Worm (Caenorhabditis elegans) whole organism, L1 larva: ENCODE results near the gene rpn-12.

Experiments
- C04F5.9 ChIP-seq: sonication (generic microtip); optimal IDR thresholded peaks from 2 replicates; lab custom pipeline; 2016; ENCODE audit warnings: missing genetic modification characterization, missing compliant biosample characterization
- C16A3.4 ChIP-seq: fragments of 150-350 bp; optimal IDR thresholded peaks from 2 replicates; lab custom pipeline; 2014; ENCODE audit warnings: missing biosample characterization, missing genetic modification characterization
- F16B12.6 ChIP-seq: fragments of 150-350 bp; optimal IDR thresholded peaks from 2 replicates; lab custom pipeline; 2014; ENCODE audit warnings: missing biosample characterization, missing genetic modification characterization
- Y116A8C.19 ChIP-seq: sonication (generic microtip); optimal IDR thresholded peaks from 2 replicates; lab custom pipeline; 2016; ENCODE audit warnings: missing compliant biosample characterization, missing genetic modification characterization, borderline replicate concordance
- aha-1 ChIP-seq: fragments of 150-350 bp; optimal IDR thresholded peaks from 2 replicates; lab custom pipeline; 2014; ENCODE audit warnings: missing biosample characterization, missing genetic modification characterization
- blmp-1 ChIP-seq: fragments of 150-350 bp; optimal IDR thresholded peaks from 2 replicates; lab custom pipeline; 2014; ENCODE audit warnings: missing biosample characterization, missing genetic modification characterization
- ceh-82 ChIP-seq, 3 experiments: fragments of 150-350 bp in 1 of 3; sonication (generic microtip) in 2 of 3; optimal IDR thresholded peaks; 2 replicates each; lab custom pipeline; 2014 to 2017; ENCODE audit warnings: missing biosample characterization in 3 of 3, missing genetic modification characterization in 3 of 3
- ces-1 ChIP-seq: fragments of 150-350 bp; optimal IDR thresholded peaks from 2 replicates; lab custom pipeline; 2014; ENCODE audit warnings: missing biosample characterization, missing genetic modification reagents, missing genetic modification characterization
- dpl-1 ChIP-seq, 3 experiments: fragments of 150-350 bp in 2 of 3; sonication (generic microtip) in 1 of 3; optimal IDR thresholded peaks; 2 replicates each; lab custom pipeline; 2014 to 2017; ENCODE audit warnings: missing biosample characterization in 3 of 3, missing genetic modification characterization in 3 of 3, missing genetic modification reagents in 3 of 3
- dsc-1 ChIP-seq: sonication (generic microtip); optimal IDR thresholded peaks from 2 replicates; lab custom pipeline; 2016; ENCODE audit warnings: mild to moderate bottlenecking, missing genetic modification characterization, missing compliant biosample characterization
- efl-1 ChIP-seq, 4 experiments: fragments of 150-350 bp; optimal IDR thresholded peaks in 3 of 4; peaks in 1 of 4; 1 replicate in 1 of 4; 2 replicates in 3 of 4; lab custom pipeline; 2014; ENCODE audit warnings: missing biosample characterization in 2 of 4, missing genetic modification characterization in 2 of 4, missing genetic modification reagents in 2 of 4
- egl-13 ChIP-seq: sonication (generic microtip); optimal IDR thresholded peaks from 2 replicates; lab custom pipeline; 2016; ENCODE audit warnings: missing genotype, missing genetic modification reagents, missing genetic modification characterization, missing compliant biosample characterization
- egl-27 ChIP-seq, 2 experiments: fragments of 150-350 bp in 1 of 2; sonication (generic microtip); optimal IDR thresholded peaks; 3 replicates each; lab custom pipeline; 2017 to 2018; ENCODE audit warnings: missing biosample characterization in 2 of 2, missing genetic modification characterization in 2 of 2, missing genetic modification reagents in 2 of 2
- elt-2 ChIP-seq: sonication (generic microtip); optimal IDR thresholded peaks from 2 replicates; lab custom pipeline; 2016; ENCODE audit warnings: missing genetic modification characterization, mild to moderate bottlenecking, inconsistent platforms, missing compliant biosample characterization, missing genetic modification reagents
- elt-3 ChIP-seq, 6 experiments: fragments of 150-350 bp in 1 of 6; sonication (generic microtip); optimal IDR thresholded peaks; 2 replicates each; lab custom pipeline; 2017 to 2018; ENCODE audit warnings: missing biosample characterization in 6 of 6, missing genetic modification characterization in 6 of 6, inconsistent platforms in 1 of 6
- ets-5 ChIP-seq: fragments of 200-800 bp; sonication (Bioruptor generic); IDR thresholded peaks from 2 replicates; pipeline ENCODE4 v1.3.6; 2022; ENCODE audit warnings: missing genetic modification characterization, missing compliant biosample characterization
- fkh-8 ChIP-seq: sonication (generic microtip); optimal IDR thresholded peaks from 2 replicates; lab custom pipeline; 2016; ENCODE audit warnings: mild to moderate bottlenecking, missing genetic modification characterization, missing compliant biosample characterization
- hlh-17 ChIP-seq: fragments of 200-800 bp; sonication (Bioruptor generic); optimal IDR thresholded peaks from 2 replicates; lab custom pipeline; 2018; ENCODE audit warnings: missing genetic modification characterization, mild to moderate bottlenecking, missing compliant biosample characterization, moderate library complexity, borderline replicate concordance
- lin-13 ChIP-seq: fragments of 150-350 bp; optimal IDR thresholded peaks from 2 replicates; lab custom pipeline; 2014; ENCODE audit warnings: missing biosample characterization, missing genetic modification reagents, missing genetic modification characterization
- lin-14 ChIP-seq: fragments of 200-800 bp; sonication (Bioruptor generic); optimal IDR thresholded peaks from 2 replicates; lab custom pipeline; 2018; ENCODE audit warnings: mild to moderate bottlenecking, missing genetic modification characterization, moderate library complexity, missing compliant biosample characterization
- lin-15B ChIP-seq: fragments of 150-350 bp; sonication (generic microtip); optimal IDR thresholded peaks from 3 replicates; lab custom pipeline; 2014; ENCODE audit warnings: missing biosample characterization, missing genetic modification characterization
- lin-35 ChIP-seq, 2 experiments: fragments of 150-350 bp; optimal IDR thresholded peaks; 2 replicates each; lab custom pipeline; 2014; ENCODE audit warnings: missing biosample characterization in 2 of 2, missing genetic modification characterization in 2 of 2, missing genetic modification reagents in 2 of 2
- lin-39 ChIP-seq: fragments of 150-350 bp; optimal IDR thresholded peaks from 2 replicates; lab custom pipeline; 2014; ENCODE audit warnings: missing biosample characterization, missing genetic modification reagents, missing genetic modification characterization
- lsy-2 ChIP-seq, 2 experiments: fragments of 150-350 bp; optimal IDR thresholded peaks; 2 replicates each; lab custom pipeline; 2014; ENCODE audit warnings: missing biosample characterization in 2 of 2, missing genetic modification characterization in 2 of 2
- mep-1 ChIP-seq: fragments of 150-350 bp; optimal IDR thresholded peaks from 2 replicates; lab custom pipeline; 2014; ENCODE audit warnings: missing biosample characterization, missing genetic modification characterization
- nhr-11 ChIP-seq: fragments of 150-350 bp; optimal IDR thresholded peaks from 2 replicates; lab custom pipeline; 2014; ENCODE audit warnings: missing biosample characterization, missing genetic modification characterization
- nhr-19 ChIP-seq: fragments of 200-800 bp; sonication (Bioruptor generic); conservative IDR thresholded peaks from 2 replicates; pipeline ENCODE4 v1.3.6; 2022; ENCODE audit warnings: missing genetic modification characterization, missing compliant biosample characterization
- nhr-20 ChIP-seq: sonication (generic microtip); optimal IDR thresholded peaks from 2 replicates; lab custom pipeline; 2016; ENCODE audit warnings: mild to moderate bottlenecking, missing genetic modification characterization, missing compliant biosample characterization
- nhr-237 ChIP-seq: fragments of 150-350 bp; optimal IDR thresholded peaks from 2 replicates; lab custom pipeline; 2014; ENCODE audit warnings: missing biosample characterization, missing genetic modification characterization
- nhr-28 ChIP-seq: fragments of 150-350 bp; optimal IDR thresholded peaks from 2 replicates; lab custom pipeline; 2014; ENCODE audit warnings: missing biosample characterization, missing genetic modification characterization
- nhr-47 ChIP-seq: sonication (generic microtip); optimal IDR thresholded peaks from 2 replicates; lab custom pipeline; 2016; ENCODE audit warnings: mild to moderate bottlenecking, missing genetic modification characterization, moderate library complexity, missing compliant biosample characterization
- nhr-71 ChIP-seq: sonication (generic microtip); optimal IDR thresholded peaks from 2 replicates; lab custom pipeline; 2016; ENCODE audit warnings: mild to moderate bottlenecking, missing genetic modification characterization, moderate library complexity, missing compliant biosample characterization
- nhr-84 ChIP-seq: sonication (generic microtip); optimal IDR thresholded peaks from 2 replicates; lab custom pipeline; 2017; ENCODE audit warnings: missing biosample characterization, missing genetic modification characterization
- nhr-90 ChIP-seq: sonication (generic microtip); optimal IDR thresholded peaks from 2 replicates; lab custom pipeline; 2016; ENCODE audit warnings: mild to moderate bottlenecking, missing genetic modification characterization, missing compliant biosample characterization; ENCODE audit not compliant: poor library complexity
- pag-3 ChIP-seq: sonication (generic microtip); optimal IDR thresholded peaks from 2 replicates; lab custom pipeline; 2017; ENCODE audit warnings: missing genetic modification characterization, mild to moderate bottlenecking, missing compliant biosample characterization, antibody characterized with exemption, borderline replicate concordance; ENCODE audit not compliant: insufficient read depth
- pax-3 ChIP-seq: fragments of 200-800 bp; sonication (Bioruptor generic); optimal IDR thresholded peaks from 2 replicates; lab custom pipeline; 2018; ENCODE audit warnings: mild to moderate bottlenecking, missing genetic modification characterization, moderate library complexity, missing compliant biosample characterization
- rnt-1 ChIP-seq: sonication (generic microtip); optimal IDR thresholded peaks from 2 replicates; lab custom pipeline; 2016; ENCODE audit warnings: mild to moderate bottlenecking, missing genetic modification characterization, moderate library complexity, missing compliant biosample characterization
- skn-1 ChIP-seq: fragments of 150-350 bp; optimal IDR thresholded peaks from 2 replicates; lab custom pipeline; 2014; ENCODE audit warnings: missing biosample characterization, missing genetic modification characterization
- snu-23 ChIP-seq: sonication (generic microtip); optimal IDR thresholded peaks from 2 replicates; lab custom pipeline; 2016; ENCODE audit warnings: missing genetic modification characterization, missing compliant biosample characterization
- sup-37 ChIP-seq: fragments of 200-800 bp; sonication (Bioruptor generic); optimal IDR thresholded peaks from 2 replicates; lab custom pipeline; 2018; ENCODE audit warnings: mild to moderate bottlenecking, missing genetic modification characterization, missing compliant biosample characterization
- swsn-7 ChIP-seq: sonication (generic microtip); optimal IDR thresholded peaks from 2 replicates; lab custom pipeline; 2016; ENCODE audit warnings: missing genetic modification characterization, missing compliant biosample characterization
- tlp-1 ChIP-seq: fragments of 150-350 bp; optimal IDR thresholded peaks from 2 replicates; lab custom pipeline; 2014; ENCODE audit warnings: missing biosample characterization, missing genetic modification characterization
- unc-130 ChIP-seq: fragments of 150-350 bp; optimal IDR thresholded peaks from 2 replicates; lab custom pipeline; 2017; ENCODE audit warnings: missing biosample characterization, missing genetic modification characterization, inconsistent platforms
- unc-62 ChIP-seq: fragments of 150-350 bp; optimal IDR thresholded peaks from 2 replicates; lab custom pipeline; 2014; ENCODE audit warnings: missing biosample characterization, missing genetic modification reagents, missing genetic modification characterization
- unc-86 ChIP-seq: sonication (generic microtip); optimal IDR thresholded peaks from 2 replicates; lab custom pipeline; 2016; ENCODE audit warnings: missing genetic modification characterization, missing compliant biosample characterization
- unc-98 ChIP-seq: fragments of 200-800 bp; sonication (Bioruptor generic); IDR thresholded peaks from 2 replicates; pipeline ENCODE4 v1.3.6; 2022; ENCODE audit warnings: missing genetic modification characterization, missing compliant biosample characterization
- xbp-1 ChIP-seq: sonication (generic microtip); optimal IDR thresholded peaks from 2 replicates; lab custom pipeline; 2016; ENCODE audit warnings: missing genetic modification characterization, missing compliant biosample characterization
- ztf-4 ChIP-seq: fragments of 150-350 bp; optimal IDR thresholded peaks from 2 replicates; lab custom pipeline; 2014; ENCODE audit warnings: missing biosample characterization, missing genetic modification characterization

rpn-12 gene

DNA sequence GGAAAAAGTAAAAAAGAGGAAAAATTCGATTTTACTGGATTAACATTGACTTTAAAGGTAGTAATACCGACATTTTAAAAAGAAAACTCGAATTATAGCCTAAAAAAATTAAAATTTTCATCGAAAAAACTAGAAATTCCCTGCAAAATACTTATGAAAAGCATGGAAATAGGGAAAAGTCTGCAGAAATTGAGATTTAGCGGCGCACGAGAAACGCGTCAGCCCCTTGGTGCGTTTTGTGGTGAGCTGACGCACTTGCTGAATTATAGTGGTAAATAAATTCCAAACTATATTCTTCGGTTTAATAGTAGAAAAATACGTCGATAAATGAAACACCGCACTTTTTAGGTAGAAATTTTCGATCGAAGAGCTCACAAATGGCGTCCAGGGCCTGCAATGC, 41.5 kb downstream of the rpn-12 start:
- TF ChIP-seq lin-13 (GFP tag; lab: Kevin White, UChicago): peak; percentile 27
- peak; percentile 24 for TF ChIP-seq nhr-71 (tag; lab: Kevin White, UChicago)
- TF ChIP-seq nhr-28 (tag; lab: Kevin White, UChicago): no peak
- no peak for TF ChIP-seq nhr-11 (tag; lab: Kevin White, UChicago)
- peak; percentile 53 for TF ChIP-seq C16A3.4 (tag; lab: Kevin White, UChicago)
- peak; percentile 31 to 69 (median 62) for TF ChIP-seq dpl-1 (GFP tag; optimal IDR thresholded peaks at IDR 0.05; lab: Kevin White, UChicago)
- peak; percentile 2 for TF ChIP-seq swsn-7 (tag; lab: Kevin White, UChicago)
- TF ChIP-seq nhr-90 (tag; lab: Kevin White, UChicago): no peak
- TF ChIP-seq hlh-17: no peak
- TF ChIP-seq unc-98: no peak
- no peak for TF ChIP-seq Y116A8C.19 (tag; lab: Kevin White, UChicago)
- no peak for TF ChIP-seq nhr-237 (tag; lab: Kevin White, UChicago)
- peak; percentile 56 for TF ChIP-seq fkh-8
- no peak for TF ChIP-seq pag-3 (tag; lab: Kevin White, UChicago)
- no peak for TF ChIP-seq dsc-1 (tag; lab: Kevin White, UChicago)
- TF ChIP-seq xbp-1 (tag; lab: Kevin White, UChicago): peak; percentile 4
- peak; percentile 58 for TF ChIP-seq nhr-20 (tag; lab: Kevin White, UChicago)
- TF ChIP-seq ces-1 (GFP tag; lab: Kevin White, UChicago): no peak
- TF ChIP-seq unc-62 (GFP tag; lab: Kevin White, UChicago): no peak
- TF ChIP-seq nhr-84 (tag; lab: Kevin White, UChicago): no peak
- no peak for TF ChIP-seq unc-86 (tag; lab: Kevin White, UChicago)
- peak; percentile 32 for TF ChIP-seq mep-1 (tag; lab: Kevin White, UChicago)
- no peak for TF ChIP-seq tlp-1 (tag; lab: Kevin White, UChicago)
- no peak for TF ChIP-seq sup-37
- TF ChIP-seq pax-3 (tag; lab: Kevin White, UChicago): no peak
- TF ChIP-seq C04F5.9: peak; percentile 3
- TF ChIP-seq ztf-4 (tag; lab: Kevin White, UChicago): no peak
- peak; percentile 40 to 67 for TF ChIP-seq lsy-2 (tag; optimal IDR thresholded peaks at IDR 0.05; lab: Kevin White, UChicago)
- no peak for TF ChIP-seq elt-2
- TF ChIP-seq unc-130 (tag; lab: Kevin White, UChicago): peak; percentile 18
- TF ChIP-seq rnt-1: peak; percentile 51
- peak; percentile 27 to 57 for TF ChIP-seq efl-1 (optimal IDR thresholded peaks at IDR 0.05; lab: Kevin White, UChicago)
- peak; percentile 46 to 94 for TF ChIP-seq efl-1 (GFP tag; optimal IDR thresholded peaks at IDR 0.05 in 1 of 2; lab: Kevin White, UChicago)
- peak; percentile 42 for TF ChIP-seq skn-1 (tag; lab: Kevin White, UChicago)
- TF ChIP-seq egl-27 (tag; optimal IDR thresholded peaks at IDR 0.05; lab: Kevin White, UChicago): no peak
- TF ChIP-seq lin-14 (GFP tag; lab: Kevin White, UChicago): no peak
- no peak for TF ChIP-seq ets-5 (GFP tag; lab: Robert Waterston, UW)
- TF ChIP-seq snu-23: peak; percentile 53
- no peak for TF ChIP-seq egl-13 (tag; lab: Kevin White, UChicago)
- no peak for TF ChIP-seq aha-1 (tag; lab: Kevin White, UChicago)
- TF ChIP-seq ceh-82 (tag; optimal IDR thresholded peaks at IDR 0.05; lab: Kevin White, UChicago): peak in 1 of 3 experiments; percentile 35
- peak in 1 of 6 experiments; percentile 22 for TF ChIP-seq elt-3 (tag; optimal IDR thresholded peaks at IDR 0.05; lab: Kevin White, UChicago)
- TF ChIP-seq nhr-19 (GFP tag; lab: Robert Waterston, UW): no peak
- no peak for TF ChIP-seq lin-15B (tag; lab: Kevin White, UChicago)
- TF ChIP-seq lin-35 (GFP tag; optimal IDR thresholded peaks at IDR 0.05; lab: Kevin White, UChicago): peak; percentile 43 to 78
- TF ChIP-seq nhr-47 (tag; lab: Kevin White, UChicago): no peak
- no peak for TF ChIP-seq lin-39 (tag; lab: Kevin White, UChicago)
- peak; percentile 58 for TF ChIP-seq blmp-1 (tag; lab: Kevin White, UChicago)
- peak; percentile 26 for TF ChIP-seq F16B12.6 (tag; lab: Kevin White, UChicago)
